Worm (Caenorhabditis elegans) whole organism, midembryonic: ENCODE results near the gene F10D2.10.

Experiments
- T22C8.4 ChIP-seq: fragments of 200-800 bp; sonication (Bioruptor generic); IDR thresholded peaks from 2 replicates; pipeline ENCODE4 v1.3.6; 2022; ENCODE audit warnings: missing genetic modification characterization, missing compliant biosample characterization
- cog-1 ChIP-seq: sonication (generic microtip); optimal IDR thresholded peaks from 2 replicates; lab custom pipeline; 2016; ENCODE audit warnings: missing genetic modification characterization, missing compliant biosample characterization
- flt-1 ChIP-seq: fragments of 200-800 bp; sonication (Bioruptor generic); IDR thresholded peaks from 2 replicates; pipeline ENCODE4 v1.3.6; 2022; ENCODE audit warnings: missing genetic modification characterization, missing compliant biosample characterization
- klf-2 ChIP-seq: fragments of 200-800 bp; sonication (Bioruptor generic); conservative IDR thresholded peaks from 2 replicates; pipeline ENCODE4 v1.3.6; 2022; ENCODE audit warnings: missing genetic modification reagents, missing genetic modification characterization, missing compliant biosample characterization
- med-1 ChIP-seq: sonication (generic microtip); optimal IDR thresholded peaks from 2 replicates; lab custom pipeline; 2017; ENCODE audit warnings: missing genetic modification characterization, mild to moderate bottlenecking, missing compliant biosample characterization, antibody characterized with exemption, missing genetic modification reagents; ENCODE audit not compliant: insufficient read depth
- ref-1 ChIP-seq: fragments of 200-800 bp; sonication (Bioruptor generic); conservative IDR thresholded peaks from 2 replicates; pipeline ENCODE4 v1.3.6; 2022; ENCODE audit warnings: missing genetic modification reagents, missing genetic modification characterization, missing compliant biosample characterization
- tab-1 ChIP-seq: fragments of 200-800 bp; sonication (Bioruptor generic); IDR thresholded peaks from 2 replicates; pipeline ENCODE4 v1.3.6; 2022; ENCODE audit warnings: missing genetic modification characterization, missing compliant biosample characterization
- ztf-23 ChIP-seq: fragments of 200-800 bp; sonication (Bioruptor generic); IDR thresholded peaks from 2 replicates; pipeline ENCODE4 v1.3.6; 2022; ENCODE audit warnings: missing genetic modification reagents, missing genetic modification characterization, missing compliant biosample characterization
- ztf-29 ChIP-seq: fragments of 200-800 bp; sonication (Bioruptor generic); IDR thresholded peaks from 2 replicates; pipeline ENCODE4 v1.3.6; 2022; ENCODE audit warnings: missing genetic modification reagents, missing genetic modification characterization, missing compliant biosample characterization

Gene F10D2.10

DNA sequence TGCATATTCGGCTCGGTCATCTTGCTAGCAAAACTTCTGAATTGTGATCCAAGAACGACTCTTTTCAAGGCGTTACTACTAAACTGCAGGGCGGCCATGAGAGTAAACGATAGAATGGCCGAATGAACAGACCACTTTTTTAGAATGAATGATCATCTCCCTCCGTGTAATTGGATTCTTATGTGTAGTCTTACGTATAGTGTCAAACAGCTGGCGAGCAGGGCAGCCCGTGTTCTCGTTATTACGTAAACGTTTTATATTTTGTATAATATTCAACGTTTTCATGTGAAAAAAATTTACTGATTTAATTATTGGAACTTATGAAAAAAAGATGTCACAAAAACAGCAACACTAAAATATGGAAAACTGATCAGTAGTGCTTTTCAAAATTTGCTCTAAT lies at the start of gene F10D2.10:
F10D2.10 (minus strand) TSS at position 101 of the 400 bp plus-strand sequence.
- TF ChIP-seq ztf-29 (GFP tag; lab: Robert Waterston, UW) (no peak), flt-1 (no peak), cog-1 (tag; lab: Kevin White, UChicago) (no peak), ztf-23 (no peak), T22C8.4 (GFP tag; lab: Robert Waterston, UW) (no peak), ref-1 (no peak), med-1 (GFP tag; lab: Kevin White, UChicago) (no peak), tab-1 (GFP tag; lab: Robert Waterston, UW) (no peak), klf-2 (GFP tag; lab: Robert Waterston, UW) (no peak)

DNA sequence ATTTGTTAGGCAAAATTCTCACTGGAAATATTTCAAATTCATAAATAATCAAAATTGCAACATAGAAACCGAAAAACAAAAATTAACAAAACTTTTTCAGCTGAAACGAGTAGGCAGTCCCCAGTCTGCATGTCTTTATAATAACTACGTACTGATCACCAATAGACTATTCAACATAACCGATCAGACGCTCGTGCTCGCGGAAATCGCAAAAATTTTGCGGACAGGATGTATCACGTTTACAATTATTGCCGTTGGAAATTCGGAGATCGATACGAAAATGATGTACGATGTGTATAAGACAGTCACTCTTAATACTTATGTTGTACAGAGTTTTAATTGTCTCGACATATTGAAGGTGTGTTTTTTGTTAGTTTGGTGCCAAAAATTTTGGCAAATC lies 45.4 kb upstream of the F10D2.10 start:
- no peak for TF ChIP-seq cog-1 (tag; lab: Kevin White, UChicago)
- no peak for TF ChIP-seq tab-1 (GFP tag; lab: Robert Waterston, UW)
- no peak for TF ChIP-seq med-1 (GFP tag; lab: Kevin White, UChicago)
- no peak for TF ChIP-seq T22C8.4 (GFP tag; lab: Robert Waterston, UW)
- TF ChIP-seq ztf-23: no peak
- TF ChIP-seq klf-2 (GFP tag; lab: Robert Waterston, UW): no peak

DNA sequence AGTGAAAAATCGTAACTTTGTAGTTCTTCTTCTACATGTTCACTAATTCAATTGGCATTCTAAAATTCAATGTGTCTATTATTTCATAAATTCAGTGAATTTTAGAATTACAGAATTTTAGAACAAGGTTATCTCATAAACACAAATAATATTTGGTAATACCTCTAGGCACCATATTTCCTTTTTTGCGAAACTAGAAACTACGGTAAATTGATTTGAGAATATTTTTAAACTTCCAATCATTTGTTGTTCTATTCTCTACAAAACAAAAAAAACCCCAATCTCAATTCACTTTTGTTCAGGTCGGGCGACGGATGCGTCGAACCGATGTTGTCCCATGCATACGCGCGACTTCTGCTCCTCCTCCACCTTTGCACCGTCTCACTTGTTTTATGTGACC lies 44.0 kb upstream of the F10D2.10 start, which contains the start of gene F09G2.1:
F09G2.1 (plus strand) TSS at position 301 of the 400 bp plus-strand sequence.
- TF ChIP-seq med-1 (GFP tag; lab: Kevin White, UChicago): no peak
- TF ChIP-seq cog-1 (tag; lab: Kevin White, UChicago): no peak
- TF ChIP-seq klf-2 (GFP tag; lab: Robert Waterston, UW): no peak
- TF ChIP-seq T22C8.4 (GFP tag; lab: Robert Waterston, UW): no peak
- no peak for TF ChIP-seq tab-1 (GFP tag; lab: Robert Waterston, UW)
- TF ChIP-seq ztf-23: no peak

DNA sequence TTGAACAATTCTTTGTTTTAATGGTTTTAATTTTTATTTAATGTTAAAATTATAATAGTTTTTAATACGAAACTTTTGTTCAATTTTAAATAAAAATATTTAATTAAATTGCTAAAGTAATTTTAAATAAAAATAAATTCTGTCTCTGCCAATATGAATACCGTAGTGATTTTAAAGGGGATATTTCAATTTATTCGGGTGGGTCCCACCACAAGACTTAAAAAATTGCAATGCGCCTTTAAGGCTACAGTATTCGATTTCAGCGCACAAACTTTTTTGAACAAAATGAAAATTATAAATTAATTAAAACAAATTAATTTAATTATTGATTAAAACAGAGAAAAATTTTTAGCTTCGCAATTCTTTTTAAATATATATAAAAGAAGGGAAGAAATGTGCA lies 43.1 kb upstream of the F10D2.10 start:
- no peak for TF ChIP-seq ref-1
- no peak for TF ChIP-seq klf-2 (GFP tag; lab: Robert Waterston, UW)
- TF ChIP-seq flt-1: no peak
- TF ChIP-seq cog-1 (tag; lab: Kevin White, UChicago): no peak
- no peak for TF ChIP-seq T22C8.4 (GFP tag; lab: Robert Waterston, UW)
- no peak for TF ChIP-seq ztf-23
- no peak for TF ChIP-seq tab-1 (GFP tag; lab: Robert Waterston, UW)
- no peak for TF ChIP-seq ztf-29 (GFP tag; lab: Robert Waterston, UW)
- no peak for TF ChIP-seq med-1 (GFP tag; lab: Kevin White, UChicago)

DNA sequence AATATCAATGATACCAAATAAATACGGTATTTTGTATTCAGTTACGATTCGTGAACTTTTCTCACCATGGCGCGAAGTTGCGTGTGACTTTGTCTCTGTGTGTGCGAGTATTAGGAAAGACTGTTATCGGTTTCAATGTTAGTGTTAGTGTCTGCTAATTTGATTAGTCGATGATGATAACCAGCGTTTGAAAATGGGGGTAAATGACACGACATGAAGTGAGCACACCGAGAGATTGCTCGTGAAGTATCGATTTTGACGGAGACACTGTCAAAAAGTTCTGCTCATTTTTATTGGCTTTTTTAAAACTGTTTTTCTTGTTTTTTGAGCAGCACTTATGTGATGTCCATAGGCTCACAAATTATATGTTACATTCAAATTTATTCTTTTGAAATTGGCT lies 42.4 kb upstream of the F10D2.10 start:
- TF ChIP-seq ref-1 (no peak), tab-1 (GFP tag; lab: Robert Waterston, UW) (no peak), T22C8.4 (GFP tag; lab: Robert Waterston, UW) (no peak), med-1 (GFP tag; lab: Kevin White, UChicago) (no peak), ztf-23 (no peak), ztf-29 (GFP tag; lab: Robert Waterston, UW) (no peak)

DNA sequence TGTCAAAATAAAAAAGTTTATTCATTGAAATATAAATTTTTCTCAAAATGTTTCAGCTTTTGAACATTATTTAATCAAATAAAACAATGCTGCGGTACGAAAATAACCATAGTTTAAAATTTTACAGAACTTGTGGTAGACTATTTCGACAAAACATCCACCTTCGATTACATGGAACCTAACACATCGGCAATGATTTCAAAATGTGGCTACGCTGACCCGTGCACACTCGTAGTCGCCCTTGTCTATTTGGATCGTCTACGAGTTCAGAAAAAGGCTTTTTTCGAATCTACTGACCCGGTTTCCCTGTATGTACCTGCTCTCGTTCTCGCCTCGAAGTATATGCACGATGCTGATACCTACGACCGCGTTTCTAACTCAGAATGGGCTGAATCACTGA lies 41.1 kb upstream of the F10D2.10 start:
- TF ChIP-seq ztf-29 (GFP tag; lab: Robert Waterston, UW) (no peak), med-1 (GFP tag; lab: Kevin White, UChicago) (no peak), klf-2 (GFP tag; lab: Robert Waterston, UW) (no peak), cog-1 (tag; lab: Kevin White, UChicago) (no peak)

DNA sequence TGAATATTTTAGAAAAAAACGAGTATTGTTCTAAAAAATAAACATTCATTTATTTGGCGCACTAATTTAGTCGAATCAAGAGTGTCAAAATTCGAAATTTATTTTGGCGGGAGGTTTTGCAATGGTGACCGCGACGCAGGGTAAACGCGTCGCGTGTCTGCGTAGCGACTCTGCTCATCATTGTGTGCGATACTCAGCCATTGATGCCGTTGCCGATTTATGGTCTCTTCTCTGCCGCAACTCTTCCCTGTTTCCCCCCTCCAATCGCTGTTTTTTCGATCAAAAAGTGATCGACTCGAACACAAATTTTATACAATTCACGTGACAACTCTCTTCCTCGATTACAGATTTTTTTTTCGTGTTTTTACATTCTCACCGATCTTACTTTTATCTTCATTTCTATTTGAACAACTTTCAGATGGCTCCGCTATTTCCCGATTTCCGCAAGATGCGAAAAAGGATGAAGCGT lies 40.6 kb upstream of the F10D2.10 start, which contains the start of gene F09G2.2:
F09G2.2 (plus strand) TSS at position 419 of the 469 bp plus-strand sequence.
- peak; percentile 43 for TF ChIP-seq cog-1 (tag; lab: Kevin White, UChicago)
- peak; percentile 72 for TF ChIP-seq flt-1
- no peak for TF ChIP-seq tab-1 (GFP tag; lab: Robert Waterston, UW)

DNA sequence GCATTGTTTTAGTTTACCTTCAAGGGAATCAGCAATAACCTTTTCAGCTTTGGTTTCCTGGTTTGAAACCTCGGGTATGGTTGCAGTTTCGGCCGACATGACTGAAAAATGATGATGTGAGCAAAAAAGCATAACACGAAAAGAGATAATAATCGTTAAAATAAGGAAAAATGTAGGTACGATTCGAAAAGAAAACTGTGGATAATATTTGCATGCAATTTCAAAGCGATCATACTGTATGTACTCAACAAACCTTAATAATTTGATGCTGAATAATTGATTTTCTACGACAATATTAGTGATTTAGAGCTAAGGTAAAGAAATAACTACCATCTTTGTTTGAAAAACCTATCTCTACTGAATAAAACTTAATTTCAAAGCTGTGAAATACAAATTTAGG lies 40.1 kb upstream of the F10D2.10 start, which contains the start of gene attf-2:
attf-2 (minus strand) TSS at position 101 of the 400 bp plus-strand sequence.
- TF ChIP-seq cog-1 (tag; lab: Kevin White, UChicago): no peak

DNA sequence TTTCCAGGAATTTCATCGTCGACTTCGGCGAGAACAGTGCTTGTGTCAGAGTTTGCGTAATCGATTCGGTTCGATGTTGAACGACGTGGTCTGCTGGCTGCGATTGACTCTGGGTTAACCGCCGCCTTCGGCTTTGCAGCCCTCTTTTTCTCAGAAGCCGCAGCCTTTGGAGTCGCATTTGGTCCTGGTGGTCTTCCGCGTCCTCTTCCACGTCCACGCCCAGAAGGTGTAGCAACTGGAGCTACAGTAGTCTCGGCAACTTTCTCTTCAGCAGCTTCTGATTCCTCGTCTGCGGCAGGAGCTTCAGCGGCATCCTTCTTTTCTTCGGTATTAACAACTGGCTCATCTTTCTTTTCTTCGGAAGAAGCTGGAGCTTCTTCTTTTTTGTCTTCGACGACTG lies 38.8 kb upstream of the F10D2.10 start:
- no peak for TF ChIP-seq ref-1
- TF ChIP-seq ztf-23: no peak
- no peak for TF ChIP-seq tab-1 (GFP tag; lab: Robert Waterston, UW)
- TF ChIP-seq klf-2 (GFP tag; lab: Robert Waterston, UW): no peak
- no peak for TF ChIP-seq cog-1 (tag; lab: Kevin White, UChicago)
- TF ChIP-seq ztf-29 (GFP tag; lab: Robert Waterston, UW): no peak

DNA sequence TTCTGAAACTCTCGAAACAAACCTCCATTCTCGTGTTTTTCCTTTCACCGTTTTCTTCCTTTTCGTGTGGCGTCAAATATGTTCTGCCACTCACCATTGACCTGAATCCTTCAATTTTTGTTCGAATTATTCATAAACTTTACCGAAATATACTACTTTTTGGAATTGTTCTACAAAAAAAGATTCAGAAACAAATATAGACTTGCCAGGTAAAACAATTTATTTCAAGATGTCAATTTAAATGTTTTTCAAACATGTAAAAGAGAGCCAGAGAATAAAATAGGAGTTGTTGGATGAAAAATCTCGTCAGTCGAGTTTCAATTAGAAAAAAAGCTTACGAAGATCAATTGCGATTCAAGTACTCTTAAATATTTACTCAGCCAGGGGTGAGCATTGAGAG lies 37.6 kb upstream of the F10D2.10 start, which contains the start of gene F09G2.8:
F09G2.8 (minus strand) TSS at position 101 of the 400 bp plus-strand sequence.
- TF ChIP-seq cog-1 (tag; lab: Kevin White, UChicago) (no peak), ref-1 (no peak), med-1 (GFP tag; lab: Kevin White, UChicago) (no peak), T22C8.4 (GFP tag; lab: Robert Waterston, UW) (no peak), tab-1 (GFP tag; lab: Robert Waterston, UW) (no peak), ztf-23 (no peak), flt-1 (no peak)

DNA sequence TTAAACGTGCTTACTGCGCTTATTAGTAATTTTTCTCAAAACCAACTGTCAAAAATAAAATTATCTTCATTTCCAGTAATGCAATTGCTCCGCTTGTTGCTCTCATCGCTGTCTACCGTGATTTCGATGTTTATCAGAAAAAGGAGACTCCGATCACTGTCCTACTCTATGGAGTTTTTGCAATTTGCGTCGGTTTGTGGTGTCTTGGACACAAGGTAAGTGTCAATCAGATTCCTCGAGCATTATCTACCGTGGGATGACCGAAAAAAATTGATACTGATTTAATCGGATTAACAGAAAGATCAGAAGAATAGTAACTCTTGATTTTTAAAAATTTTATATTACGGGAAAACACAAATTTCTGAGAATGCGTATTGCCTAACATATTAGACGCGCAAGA lies 31.3 kb upstream of the F10D2.10 start:
- TF ChIP-seq flt-1 (no peak), med-1 (GFP tag; lab: Kevin White, UChicago) (no peak), ref-1 (no peak), klf-2 (GFP tag; lab: Robert Waterston, UW) (no peak), tab-1 (GFP tag; lab: Robert Waterston, UW) (no peak), ztf-23 (no peak), ztf-29 (GFP tag; lab: Robert Waterston, UW) (no peak), T22C8.4 (GFP tag; lab: Robert Waterston, UW) (no peak), cog-1 (tag; lab: Kevin White, UChicago) (no peak)
